Fruit fly (Drosophila melanogaster) whole organism, prepupa: ENCODE measurements around the gene Axud1.

Experiments used
- Blimp-1 ChIP-seq: fragments of 200-800 bp; sonication (Bioruptor generic); optimal IDR thresholded peaks from 3 replicates; lab custom pipeline; 2017; ENCODE audit warnings: missing biosample characterization, missing genetic modification characterization, mild to moderate bottlenecking, moderate library complexity, missing genetic modification reagents
- CG10669 ChIP-seq: fragments of 200-800 bp; sonication (Bioruptor generic); optimal IDR thresholded peaks from 3 replicates; lab custom pipeline; 2018; ENCODE audit warnings: missing biosample characterization, mild to moderate bottlenecking, missing genetic modification characterization, moderate library complexity
- CG11762 ChIP-seq: fragments of 200-800 bp; sonication (Bioruptor generic); optimal IDR thresholded peaks from 3 replicates; lab custom pipeline; 2016; ENCODE audit warnings: missing biosample characterization, missing genetic modification characterization; ENCODE audit not compliant: insufficient read depth
- CG15336 ChIP-seq: fragments of 200-800 bp; sonication (Bioruptor generic); IDR thresholded peaks from 2 replicates; pipeline ENCODE4 v1.3.6; 2022; ENCODE audit warnings: missing biosample characterization, missing genetic modification characterization
- CG1621 ChIP-seq: fragments of 200-800 bp; sonication (Bioruptor generic); optimal IDR thresholded peaks from 3 replicates; lab custom pipeline; 2018; ENCODE audit warnings: missing biosample characterization, mild to moderate bottlenecking, missing genetic modification characterization
- CG16779 ChIP-seq: fragments of 200-800 bp; sonication (Bioruptor generic); optimal IDR thresholded peaks from 3 replicates; lab custom pipeline; 2017; ENCODE audit warnings: missing biosample characterization, mild to moderate bottlenecking, missing genetic modification characterization
- CG3032 ChIP-seq: fragments of 200-800 bp; optimal IDR thresholded peaks from 2 replicates; lab custom pipeline; 2019; ENCODE audit warnings: missing biosample characterization, mild to moderate bottlenecking, missing genetic modification characterization, moderate library complexity
- CG32006 ChIP-seq: fragments of 200-800 bp; sonication (Bioruptor generic); optimal IDR thresholded peaks from 3 replicates; lab custom pipeline; 2017; ENCODE audit warnings: missing biosample characterization, mild to moderate bottlenecking, missing genetic modification characterization
- CG3919 ChIP-seq: fragments of 200-800 bp; sonication (Bioruptor generic); optimal IDR thresholded peaks from 3 replicates; lab custom pipeline; 2016; ENCODE audit warnings: missing biosample characterization, missing genetic modification characterization
- CG4318 ChIP-seq: fragments of 200-800 bp; sonication (Bioruptor generic); optimal IDR thresholded peaks from 3 replicates; lab custom pipeline; 2017; ENCODE audit warnings: missing biosample characterization, mild to moderate bottlenecking, missing genetic modification characterization
- CG6163 ChIP-seq: fragments of 200-800 bp; sonication (Bioruptor generic); IDR thresholded peaks from 3 replicates; pipeline ENCODE4 v1.3.6; 2022; ENCODE audit warnings: missing biosample characterization, missing genetic modification characterization
- CG6276 ChIP-seq: fragments of 200-800 bp; sonication (Bioruptor generic); optimal IDR thresholded peaks from 2 replicates; lab custom pipeline; 2017; ENCODE audit warnings: missing biosample characterization, mild to moderate bottlenecking, missing genetic modification characterization
- CG6792 ChIP-seq: fragments of 200-800 bp; sonication (Bioruptor generic); optimal IDR thresholded peaks from 3 replicates; lab custom pipeline; 2016; ENCODE audit warnings: missing biosample characterization, missing genetic modification characterization
- CG6808 ChIP-seq: fragments of 200-800 bp; sonication (Bioruptor generic); optimal IDR thresholded peaks from 3 replicates; lab custom pipeline; 2017; ENCODE audit warnings: missing biosample characterization, missing genetic modification characterization, mild to moderate bottlenecking, moderate library complexity, missing genetic modification reagents
- CG6854 ChIP-seq: fragments of 200-800 bp; sonication (Bioruptor generic); optimal IDR thresholded peaks from 2 replicates; lab custom pipeline; 2017; ENCODE audit warnings: missing biosample characterization, mild to moderate bottlenecking, missing genetic modification characterization
- CG7368 ChIP-seq: fragments of 200-800 bp; sonication (Bioruptor generic); optimal IDR thresholded peaks from 3 replicates; lab custom pipeline; 2016; ENCODE audit warnings: missing biosample characterization, missing genetic modification characterization
- CG8119 ChIP-seq: fragments of 200-800 bp; sonication (Bioruptor generic); IDR thresholded peaks from 3 replicates; pipeline ENCODE4 v1.3.6; 2022; ENCODE audit warnings: missing biosample characterization, missing genetic modification characterization
- CG8632 ChIP-seq: fragments of 200-800 bp; sonication (Bioruptor generic); optimal IDR thresholded peaks from 3 replicates; lab custom pipeline; 2016; ENCODE audit warnings: missing biosample characterization, missing genetic modification characterization
- CG9139 ChIP-seq: fragments of 200-800 bp; sonication (Bioruptor generic); optimal IDR thresholded peaks from 3 replicates; lab custom pipeline; 2017; ENCODE audit warnings: missing biosample characterization, mild to moderate bottlenecking, missing genetic modification characterization
- Eip75B ChIP-seq: fragments of 200-800 bp; sonication (Bioruptor generic); optimal IDR thresholded peaks from 3 replicates; lab custom pipeline; 2016; ENCODE audit warnings: missing biosample characterization, missing genetic modification characterization
- Eip78C ChIP-seq: fragments of 200-800 bp; sonication (Bioruptor generic); peaks from one replicate; lab custom pipeline; 2016; ENCODE audit warnings: missing biosample characterization, missing genetic modification characterization
- Eip93F ChIP-seq: fragments of 200-800 bp; sonication (Bioruptor generic); optimal IDR thresholded peaks from 2 replicates; lab custom pipeline; 2016; ENCODE audit warnings: missing biosample characterization, mild to moderate bottlenecking, missing genetic modification characterization
- Ets21C ChIP-seq: fragments of 200-800 bp; sonication (Bioruptor generic); optimal IDR thresholded peaks from 3 replicates; lab custom pipeline; 2016; ENCODE audit warnings: missing biosample characterization, missing genetic modification characterization
- Ets96B ChIP-seq: fragments of 200-800 bp; optimal IDR thresholded peaks from 2 replicates; lab custom pipeline; 2019; ENCODE audit warnings: missing biosample characterization, mild to moderate bottlenecking, missing genetic modification characterization, moderate library complexity
- Hr38 ChIP-seq: sonication (Bioruptor generic); optimal IDR thresholded peaks from 2 replicates; lab custom pipeline; 2016; ENCODE audit warnings: missing biosample characterization, missing genetic modification characterization
- Lpt ChIP-seq: fragments of 200-800 bp; sonication (Bioruptor generic); optimal IDR thresholded peaks from 3 replicates; lab custom pipeline; 2016; ENCODE audit warnings: missing biosample characterization, missing genetic modification characterization
- Met ChIP-seq: fragments of 200-800 bp; sonication (Bioruptor generic); optimal IDR thresholded peaks from 3 replicates; lab custom pipeline; 2016; ENCODE audit warnings: missing biosample characterization, missing genetic modification characterization
- Sox14 ChIP-seq: fragments of 200-800 bp; sonication (Bioruptor generic); optimal IDR thresholded peaks from 3 replicates; lab custom pipeline; 2016; ENCODE audit warnings: missing biosample characterization, missing genetic modification characterization
- achi ChIP-seq: fragments of 200-800 bp; sonication (Bioruptor generic); optimal IDR thresholded peaks from 3 replicates; lab custom pipeline; 2016; ENCODE audit warnings: missing biosample characterization, missing genetic modification characterization
- acj6 ChIP-seq: fragments of 200-800 bp; sonication (Bioruptor generic); optimal IDR thresholded peaks from 3 replicates; lab custom pipeline; 2016; ENCODE audit warnings: missing biosample characterization, missing genetic modification characterization
- dsx ChIP-seq: fragments of 200-800 bp; optimal IDR thresholded peaks from 3 replicates; lab custom pipeline; 2019; ENCODE audit warnings: missing biosample characterization, mild to moderate bottlenecking, missing genetic modification characterization, moderate library complexity; ENCODE audit not compliant: poor library complexity, severe bottlenecking
- esn ChIP-seq: fragments of 200-800 bp; sonication (Bioruptor generic); optimal IDR thresholded peaks from 2 replicates; lab custom pipeline; 2016; ENCODE audit warnings: missing biosample characterization, mild to moderate bottlenecking, missing genetic modification characterization, moderate library complexity
- fd59A ChIP-seq: fragments of 200-800 bp; sonication (Bioruptor generic); optimal IDR thresholded peaks from 2 replicates; lab custom pipeline; 2017; ENCODE audit warnings: missing biosample characterization, mild to moderate bottlenecking, missing genetic modification characterization, missing genetic modification reagents
- fkh ChIP-seq: fragments of 200-800 bp; sonication (Bioruptor generic); optimal IDR thresholded peaks from 3 replicates; lab custom pipeline; 2017; ENCODE audit warnings: missing biosample characterization, mild to moderate bottlenecking, missing genetic modification characterization, moderate library complexity
- pdm3 ChIP-seq: fragments of 200-800 bp; sonication (Bioruptor generic); optimal IDR thresholded peaks from 3 replicates; lab custom pipeline; 2016; ENCODE audit warnings: missing biosample characterization, missing genetic modification characterization
- spab ChIP-seq: fragments of 200-800 bp; sonication (Bioruptor generic); optimal IDR thresholded peaks from 2 replicates; lab custom pipeline; 2017; ENCODE audit warnings: missing biosample characterization, mild to moderate bottlenecking, missing genetic modification characterization, missing genetic modification reagents
- ss ChIP-seq, 2 experiments: fragments of 200-800 bp; sonication (Bioruptor generic); optimal IDR thresholded peaks; 2 replicates in 1 of 2; 3 replicates in 1 of 2; lab custom pipeline; 2017 to 2018; ENCODE audit warnings: mild to moderate bottlenecking in 2 of 2, missing biosample characterization in 2 of 2, missing genetic modification characterization in 2 of 2, moderate library complexity in 1 of 2
- svp ChIP-seq: fragments of 200-800 bp; sonication (Bioruptor generic); peaks from one replicate; lab custom pipeline; 2016; ENCODE audit warnings: missing biosample characterization, missing genetic modification characterization
- topi ChIP-seq: fragments of 200-800 bp; sonication (Bioruptor generic); optimal IDR thresholded peaks from 3 replicates; lab custom pipeline; 2016; ENCODE audit warnings: missing biosample characterization, missing genetic modification characterization
- vri ChIP-seq: fragments of 200-800 bp; sonication (Bioruptor generic); optimal IDR thresholded peaks from 3 replicates; lab custom pipeline; 2016; ENCODE audit warnings: missing biosample characterization, mild to moderate bottlenecking, missing genetic modification characterization

Axud1 gene

dm6 chr2L:2357228-2357656 lies 7.9 kb upstream of the Axud1 start, which contains the start of gene CG9967 (continued):
- TF ChIP-seq Blimp-1 (no peak), CG3032 (tag; lab: Kevin White, UChicago) (no peak), CG11762 (GFP tag; lab: Kevin White, UChicago) (no peak), CG10669 (no peak), acj6 (GFP tag; lab: Kevin White, UChicago) (peak; percentile 11), CG6792 (GFP tag; lab: Kevin White, UChicago) (no peak), Hr38 (GFP tag; lab: Kevin White, UChicago) (no peak), CG6276 (GFP tag; lab: Kevin White, UChicago) (no peak), esn (GFP tag; lab: Kevin White, UChicago) (no peak), fd59A (GFP tag; lab: Kevin White, UChicago) (no peak), pdm3 (GFP tag; lab: Kevin White, UChicago) (peak; percentile 14), Ets21C (no peak), CG1621 (no peak), CG4318 (GFP tag; lab: Kevin White, UChicago) (no peak), Ets96B (tag; lab: Kevin White, UChicago) (no peak), Met (GFP tag; lab: Kevin White, UChicago) (no peak), CG6808 (GFP tag; lab: Kevin White, UChicago) (no peak), ss (GFP tag; optimal IDR thresholded peaks at IDR 0.05; lab: Kevin White, UChicago) (no peak), Eip93F (GFP tag; lab: Kevin White, UChicago) (peak; percentile 37), Eip75B (no peak), CG8632 (GFP tag; lab: Kevin White, UChicago) (no peak)

dm6 chr2L:2361893-2362807 lies 3.0 kb upstream of the Axud1 start:
- TF ChIP-seq topi (no peak), CG6276 (GFP tag; lab: Kevin White, UChicago) (no peak), svp (peak; percentile 71), CG8119 (no peak), Lpt (GFP tag; lab: Kevin White, UChicago) (no peak), Eip78C (GFP tag; lab: Kevin White, UChicago) (peak; percentile 63)

dm6 chr2L:2362808-2363394 lies 2.2 kb upstream of the Axud1 start:
- TF ChIP-seq ss (GFP tag; optimal IDR thresholded peaks at IDR 0.05; lab: Kevin White, UChicago) (peak; percentile 74 to 82), CG16779 (tag; lab: Kevin White, UChicago) (peak; percentile 43), CG15336 (GFP tag; lab: Robert Waterston, UW) (peak; percentile 54), CG32006 (GFP tag; lab: Kevin White, UChicago) (no peak), Eip93F (GFP tag; lab: Kevin White, UChicago) (no peak), fkh (GFP tag; lab: Kevin White, UChicago) (peak; percentile 51), CG6808 (GFP tag; lab: Kevin White, UChicago) (peak; percentile 62), topi (peak; percentile 3), CG9139 (GFP tag; lab: Kevin White, UChicago) (peak; percentile 70), Met (GFP tag; lab: Kevin White, UChicago) (peak; percentile 21), CG7368 (GFP tag; lab: Kevin White, UChicago) (peak; percentile 23), esn (GFP tag; lab: Kevin White, UChicago) (no peak), CG3919 (no peak), CG3032 (tag; lab: Kevin White, UChicago) (no peak), Eip75B (no peak), CG6792 (GFP tag; lab: Kevin White, UChicago) (peak; percentile 13), CG6163 (no peak), Lpt (GFP tag; lab: Kevin White, UChicago) (peak; percentile 56), CG1621 (peak; percentile 30), spab (GFP tag; lab: Kevin White, UChicago) (peak; percentile 40), CG6276 (GFP tag; lab: Kevin White, UChicago) (peak; percentile 59), achi (no peak), Sox14 (GFP tag; lab: Kevin White, UChicago) (peak; percentile 10), Blimp-1 (peak; percentile 89), vri (GFP tag; lab: Kevin White, UChicago) (no peak), CG8119 (0 out of 3 replicates have a peak, but pooled peaks have one; percentile 30), dsx (peak; percentile 45), CG6854 (GFP tag; lab: Kevin White, UChicago) (peak; percentile 53)
